Worm (Caenorhabditis elegans): ENCODE measurements around the gene gpd-2.

- TF ChIP-seq ama-1 (optimal IDR thresholded peaks at IDR 0.05): no peak
- TF ChIP-seq hmbx-1 (tag; optimal IDR thresholded peaks at IDR 0.05): no peak
- TF ChIP-seq hnd-1 (tag; optimal IDR thresholded peaks at IDR 0.05): no peak
- no peak for TF ChIP-seq ets-7 (tag; optimal IDR thresholded peaks at IDR 0.05)
- TF ChIP-seq flt-1 (GFP tag; IDR thresholded peaks at IDR 0.05): no peak
- TF ChIP-seq ceh-13 (GFP tag; optimal IDR thresholded peaks at IDR 0.05): no peak
- TF ChIP-seq ceh-36 (tag; optimal IDR thresholded peaks at IDR 0.05): no peak
These were observed 40.8 kb upstream of the gpd-2 start for ce11 chrX:3155111-3155843.
